Fruit fly (Drosophila melanogaster) whole organism, prepupa: ENCODE results near the gene stwl.

Experiments
- Blimp-1 ChIP-seq: fragments of 200-800 bp; sonication (Bioruptor generic); optimal IDR thresholded peaks from 3 replicates; lab custom pipeline; 2017; ENCODE audit warnings: missing biosample characterization, missing genetic modification characterization, mild to moderate bottlenecking, moderate library complexity, missing genetic modification reagents
- CG11294 ChIP-seq: fragments of 200-800 bp; sonication (Bioruptor generic); IDR thresholded peaks from 2 replicates; pipeline ENCODE4 v1.3.6; 2022; ENCODE audit warnings: missing biosample characterization, missing genetic modification characterization
- CG11762 ChIP-seq: fragments of 200-800 bp; sonication (Bioruptor generic); optimal IDR thresholded peaks from 3 replicates; lab custom pipeline; 2016; ENCODE audit warnings: missing biosample characterization, missing genetic modification characterization; ENCODE audit not compliant: insufficient read depth
- CG15336 ChIP-seq: fragments of 200-800 bp; sonication (Bioruptor generic); IDR thresholded peaks from 2 replicates; pipeline ENCODE4 v1.3.6; 2022; ENCODE audit warnings: missing biosample characterization, missing genetic modification characterization
- CG1621 ChIP-seq: fragments of 200-800 bp; sonication (Bioruptor generic); optimal IDR thresholded peaks from 3 replicates; lab custom pipeline; 2018; ENCODE audit warnings: missing biosample characterization, mild to moderate bottlenecking, missing genetic modification characterization
- CG16779 ChIP-seq: fragments of 200-800 bp; sonication (Bioruptor generic); optimal IDR thresholded peaks from 3 replicates; lab custom pipeline; 2017; ENCODE audit warnings: missing biosample characterization, mild to moderate bottlenecking, missing genetic modification characterization
- CG3032 ChIP-seq: fragments of 200-800 bp; optimal IDR thresholded peaks from 2 replicates; lab custom pipeline; 2019; ENCODE audit warnings: missing biosample characterization, mild to moderate bottlenecking, missing genetic modification characterization, moderate library complexity
- CG31627 ChIP-seq: fragments of 200-800 bp; sonication (Bioruptor generic); optimal IDR thresholded peaks from 3 replicates; lab custom pipeline; 2016; ENCODE audit warnings: missing biosample characterization, missing genetic modification characterization
- CG32006 ChIP-seq: fragments of 200-800 bp; sonication (Bioruptor generic); optimal IDR thresholded peaks from 3 replicates; lab custom pipeline; 2017; ENCODE audit warnings: missing biosample characterization, mild to moderate bottlenecking, missing genetic modification characterization
- CG34406 ChIP-seq: fragments of 200-800 bp; sonication (Bioruptor generic); optimal IDR thresholded peaks from 3 replicates; lab custom pipeline; 2016; ENCODE audit warnings: missing biosample characterization, missing genetic modification characterization
- CG3919 ChIP-seq: fragments of 200-800 bp; sonication (Bioruptor generic); optimal IDR thresholded peaks from 3 replicates; lab custom pipeline; 2016; ENCODE audit warnings: missing biosample characterization, missing genetic modification characterization
- CG4318 ChIP-seq: fragments of 200-800 bp; sonication (Bioruptor generic); optimal IDR thresholded peaks from 3 replicates; lab custom pipeline; 2017; ENCODE audit warnings: missing biosample characterization, mild to moderate bottlenecking, missing genetic modification characterization
- CG6163 ChIP-seq: fragments of 200-800 bp; sonication (Bioruptor generic); IDR thresholded peaks from 3 replicates; pipeline ENCODE4 v1.3.6; 2022; ENCODE audit warnings: missing biosample characterization, missing genetic modification characterization
- CG6792 ChIP-seq: fragments of 200-800 bp; sonication (Bioruptor generic); optimal IDR thresholded peaks from 3 replicates; lab custom pipeline; 2016; ENCODE audit warnings: missing biosample characterization, missing genetic modification characterization
- CG6808 ChIP-seq: fragments of 200-800 bp; sonication (Bioruptor generic); optimal IDR thresholded peaks from 3 replicates; lab custom pipeline; 2017; ENCODE audit warnings: missing biosample characterization, missing genetic modification characterization, mild to moderate bottlenecking, moderate library complexity, missing genetic modification reagents
- CG6854 ChIP-seq: fragments of 200-800 bp; sonication (Bioruptor generic); optimal IDR thresholded peaks from 2 replicates; lab custom pipeline; 2017; ENCODE audit warnings: missing biosample characterization, mild to moderate bottlenecking, missing genetic modification characterization
- CG7368 ChIP-seq: fragments of 200-800 bp; sonication (Bioruptor generic); optimal IDR thresholded peaks from 3 replicates; lab custom pipeline; 2016; ENCODE audit warnings: missing biosample characterization, missing genetic modification characterization
- CG8119 ChIP-seq: fragments of 200-800 bp; sonication (Bioruptor generic); IDR thresholded peaks from 3 replicates; pipeline ENCODE4 v1.3.6; 2022; ENCODE audit warnings: missing biosample characterization, missing genetic modification characterization
- CG8319 ChIP-seq: fragments of 200-800 bp; sonication (Bioruptor generic); optimal IDR thresholded peaks from 3 replicates; lab custom pipeline; 2016; ENCODE audit warnings: missing biosample characterization, missing genetic modification characterization
- CG8632 ChIP-seq: fragments of 200-800 bp; sonication (Bioruptor generic); optimal IDR thresholded peaks from 3 replicates; lab custom pipeline; 2016; ENCODE audit warnings: missing biosample characterization, missing genetic modification characterization
- CG9139 ChIP-seq: fragments of 200-800 bp; sonication (Bioruptor generic); optimal IDR thresholded peaks from 3 replicates; lab custom pipeline; 2017; ENCODE audit warnings: missing biosample characterization, mild to moderate bottlenecking, missing genetic modification characterization
- Eip78C ChIP-seq: fragments of 200-800 bp; sonication (Bioruptor generic); peaks from one replicate; lab custom pipeline; 2016; ENCODE audit warnings: missing biosample characterization, missing genetic modification characterization
- Eip93F ChIP-seq: fragments of 200-800 bp; sonication (Bioruptor generic); optimal IDR thresholded peaks from 2 replicates; lab custom pipeline; 2016; ENCODE audit warnings: missing biosample characterization, mild to moderate bottlenecking, missing genetic modification characterization
- Ets96B ChIP-seq: fragments of 200-800 bp; optimal IDR thresholded peaks from 2 replicates; lab custom pipeline; 2019; ENCODE audit warnings: missing biosample characterization, mild to moderate bottlenecking, missing genetic modification characterization, moderate library complexity
- Hr39 ChIP-seq: fragments of 200-800 bp; sonication (Bioruptor generic); optimal IDR thresholded peaks from 2 replicates; lab custom pipeline; 2016; ENCODE audit warnings: missing biosample characterization, missing genetic modification characterization
- Hr4 ChIP-seq: fragments of 200-800 bp; sonication (Bioruptor generic); optimal IDR thresholded peaks from 3 replicates; lab custom pipeline; 2016; ENCODE audit warnings: missing biosample characterization, missing genetic modification characterization
- Smox ChIP-seq: fragments of 200-800 bp; sonication (Bioruptor generic); optimal IDR thresholded peaks from 3 replicates; lab custom pipeline; 2016; ENCODE audit warnings: missing biosample characterization, missing genetic modification characterization
- Sox102F ChIP-seq: fragments of 200-800 bp; sonication (Bioruptor generic); optimal IDR thresholded peaks from 2 replicates; lab custom pipeline; 2016; ENCODE audit warnings: missing biosample characterization, mild to moderate bottlenecking, missing genetic modification characterization
- Sox14 ChIP-seq: fragments of 200-800 bp; sonication (Bioruptor generic); optimal IDR thresholded peaks from 3 replicates; lab custom pipeline; 2016; ENCODE audit warnings: missing biosample characterization, missing genetic modification characterization
- Sox15 ChIP-seq: fragments of 200-800 bp; sonication (Bioruptor generic); optimal IDR thresholded peaks from 3 replicates; lab custom pipeline; 2016; ENCODE audit warnings: missing biosample characterization, missing genetic modification characterization
- achi ChIP-seq: fragments of 200-800 bp; sonication (Bioruptor generic); optimal IDR thresholded peaks from 3 replicates; lab custom pipeline; 2016; ENCODE audit warnings: missing biosample characterization, missing genetic modification characterization
- acj6 ChIP-seq: fragments of 200-800 bp; sonication (Bioruptor generic); optimal IDR thresholded peaks from 3 replicates; lab custom pipeline; 2016; ENCODE audit warnings: missing biosample characterization, missing genetic modification characterization
- cyc ChIP-seq: fragments of 200-800 bp; sonication (Bioruptor generic); optimal IDR thresholded peaks from 3 replicates; lab custom pipeline; 2016; ENCODE audit warnings: missing biosample characterization, missing genetic modification characterization
- dac ChIP-seq: fragments of 200-800 bp; sonication (Bioruptor generic); optimal IDR thresholded peaks from 2 replicates; lab custom pipeline; 2017; ENCODE audit warnings: missing biosample characterization, mild to moderate bottlenecking, missing genetic modification characterization
- dsx ChIP-seq: fragments of 200-800 bp; optimal IDR thresholded peaks from 3 replicates; lab custom pipeline; 2019; ENCODE audit warnings: missing biosample characterization, mild to moderate bottlenecking, missing genetic modification characterization, moderate library complexity; ENCODE audit not compliant: poor library complexity, severe bottlenecking
- eg ChIP-seq: fragments of 200-800 bp; sonication (Bioruptor generic); IDR thresholded peaks from 3 replicates; pipeline ENCODE4 v1.3.6; 2022; ENCODE audit warnings: missing biosample characterization, missing genetic modification characterization
- esn ChIP-seq: fragments of 200-800 bp; sonication (Bioruptor generic); optimal IDR thresholded peaks from 2 replicates; lab custom pipeline; 2016; ENCODE audit warnings: missing biosample characterization, mild to moderate bottlenecking, missing genetic modification characterization, moderate library complexity
- fd59A ChIP-seq: fragments of 200-800 bp; sonication (Bioruptor generic); optimal IDR thresholded peaks from 2 replicates; lab custom pipeline; 2017; ENCODE audit warnings: missing biosample characterization, mild to moderate bottlenecking, missing genetic modification characterization, missing genetic modification reagents
- lz ChIP-seq: fragments of 200-800 bp; sonication (Bioruptor generic); optimal IDR thresholded peaks from 3 replicates; lab custom pipeline; 2016; ENCODE audit warnings: missing biosample characterization, missing genetic modification characterization
- net ChIP-seq: fragments of 200-800 bp; sonication (Bioruptor generic); optimal IDR thresholded peaks from 3 replicates; lab custom pipeline; 2016; ENCODE audit warnings: missing biosample characterization, missing genetic modification characterization
- pdm3 ChIP-seq: fragments of 200-800 bp; sonication (Bioruptor generic); optimal IDR thresholded peaks from 3 replicates; lab custom pipeline; 2016; ENCODE audit warnings: missing biosample characterization, missing genetic modification characterization
- salr ChIP-seq, 2 experiments: fragments of 200-800 bp; sonication (Bioruptor generic); optimal IDR thresholded peaks; 3 replicates each; lab custom pipeline; 2016 to 2018; ENCODE audit warnings: missing biosample characterization in 2 of 2, missing genetic modification characterization in 2 of 2, mild to moderate bottlenecking in 1 of 2
- spab ChIP-seq: fragments of 200-800 bp; sonication (Bioruptor generic); optimal IDR thresholded peaks from 2 replicates; lab custom pipeline; 2017; ENCODE audit warnings: missing biosample characterization, mild to moderate bottlenecking, missing genetic modification characterization, missing genetic modification reagents
- ss ChIP-seq, 2 experiments: fragments of 200-800 bp; sonication (Bioruptor generic); optimal IDR thresholded peaks; 2 replicates in 1 of 2; 3 replicates in 1 of 2; lab custom pipeline; 2017 to 2018; ENCODE audit warnings: mild to moderate bottlenecking in 2 of 2, missing biosample characterization in 2 of 2, missing genetic modification characterization in 2 of 2, moderate library complexity in 1 of 2
- topi ChIP-seq: fragments of 200-800 bp; sonication (Bioruptor generic); optimal IDR thresholded peaks from 3 replicates; lab custom pipeline; 2016; ENCODE audit warnings: missing biosample characterization, missing genetic modification characterization

stwl gene

DNA sequence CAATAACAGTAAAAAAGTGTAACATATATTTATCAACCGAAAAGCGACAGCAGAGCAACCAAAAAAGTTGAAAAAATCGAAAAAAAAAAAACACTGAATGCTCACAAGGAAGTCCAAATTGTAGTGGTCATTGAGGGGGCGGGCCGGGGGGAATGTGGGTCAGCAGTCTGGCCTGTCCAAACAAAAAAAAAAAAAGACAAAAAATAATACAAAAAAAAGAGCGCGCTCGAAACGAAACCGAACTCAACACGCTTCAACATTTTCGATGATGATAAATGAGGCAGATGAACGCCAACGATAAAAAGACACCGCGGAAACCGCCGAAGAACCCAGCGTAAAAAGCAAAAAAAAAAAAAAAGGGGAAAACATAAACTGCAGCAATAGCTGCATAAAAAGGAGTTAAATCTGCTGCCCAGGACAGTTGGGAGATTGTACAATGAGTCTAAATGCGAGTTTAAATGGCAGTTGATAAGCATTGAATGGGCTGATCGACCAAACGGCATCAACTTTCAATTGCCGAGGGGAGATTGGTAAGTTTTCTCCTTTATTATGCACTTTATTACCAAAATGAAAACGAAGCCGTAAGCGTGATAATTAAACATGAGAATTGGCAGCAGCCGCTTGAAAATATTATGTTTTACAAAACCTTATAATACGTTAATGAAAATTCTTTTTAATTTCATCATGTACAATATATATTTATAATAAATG is 46.4 kb upstream of the stwl start (continued):
- TF ChIP-seq CG1621 (tag; lab: Kevin White, UChicago) (no peak), Eip93F (GFP tag; lab: Kevin White, UChicago) (peak; percentile 0), CG6792 (peak; percentile 17), CG15336 (GFP tag; lab: Robert Waterston, UW) (peak; percentile 43), CG11762 (GFP tag; lab: Kevin White, UChicago) (no peak), CG6808 (GFP tag; lab: Kevin White, UChicago) (no peak), Blimp-1 (peak; percentile 67), Sox15 (GFP tag; lab: Kevin White, UChicago) (no peak), CG31627 (GFP tag; lab: Kevin White, UChicago) (no peak), spab (GFP tag; lab: Kevin White, UChicago) (no peak), esn (GFP tag; lab: Kevin White, UChicago) (peak; percentile 7), ss (GFP tag; optimal IDR thresholded peaks at IDR 0.05; lab: Kevin White, UChicago) (peak in 1 of 2 experiments; percentile 4), dsx (GFP tag; lab: Kevin White, UChicago) (no peak), pdm3 (GFP tag; lab: Kevin White, UChicago) (peak; percentile 31), Smox (GFP tag; lab: Kevin White, UChicago) (peak; percentile 25)

- TF ChIP-seq acj6 (GFP tag; lab: Kevin White, UChicago): no peak
- 0 out of 3 replicates have a peak, but pooled peaks have one; percentile 28 for TF ChIP-seq eg (GFP tag; lab: Robert Waterston, UW)
These were observed 45.0 kb upstream of the stwl start for dm6 chr3L:14454716-14455115.

- TF ChIP-seq lz (GFP tag; lab: Kevin White, UChicago): peak; percentile 65
- peak; percentile 66 for TF ChIP-seq Sox102F (GFP tag; lab: Kevin White, UChicago)
- TF ChIP-seq CG3919 (GFP tag; lab: Kevin White, UChicago): peak; percentile 24
- no peak for TF ChIP-seq spab (GFP tag; lab: Kevin White, UChicago)
- TF ChIP-seq CG11762 (GFP tag; lab: Kevin White, UChicago): no peak
- TF ChIP-seq CG8119 (GFP tag; lab: Robert Waterston, UW): no peak
- TF ChIP-seq acj6 (GFP tag; lab: Kevin White, UChicago): peak; percentile 29
- peak; percentile 32 for TF ChIP-seq CG34406 (GFP tag; lab: Kevin White, UChicago)
- no peak for TF ChIP-seq Hr4
- TF ChIP-seq CG11294 (GFP tag; lab: Robert Waterston, UW): no peak
- peak; percentile 58 for TF ChIP-seq CG31627 (GFP tag; lab: Kevin White, UChicago)
- TF ChIP-seq Ets96B (tag; lab: Kevin White, UChicago): no peak
- TF ChIP-seq CG6792: peak; percentile 24
- TF ChIP-seq Sox14 (GFP tag; lab: Kevin White, UChicago): peak; percentile 25
- no peak for TF ChIP-seq salr (GFP tag; optimal IDR thresholded peaks at IDR 0.05; lab: Kevin White, UChicago)
- TF ChIP-seq fd59A (GFP tag; lab: Kevin White, UChicago): no peak
- TF ChIP-seq ss (GFP tag; optimal IDR thresholded peaks at IDR 0.05; lab: Kevin White, UChicago): no peak
- TF ChIP-seq CG16779 (tag; lab: Kevin White, UChicago): no peak
- peak; percentile 19 for TF ChIP-seq CG7368 (GFP tag; lab: Kevin White, UChicago)
- TF ChIP-seq net: peak; percentile 35
- peak; percentile 74 for TF ChIP-seq esn (GFP tag; lab: Kevin White, UChicago)
- peak; percentile 53 for TF ChIP-seq cyc (GFP tag; lab: Kevin White, UChicago)
- TF ChIP-seq CG9139 (GFP tag; lab: Kevin White, UChicago): no peak
- no peak for TF ChIP-seq dac (GFP tag; lab: Kevin White, UChicago)
- no peak for TF ChIP-seq CG6163 (GFP tag; lab: Robert Waterston, UW)
- peak; percentile 68 for TF ChIP-seq Smox (GFP tag; lab: Kevin White, UChicago)
- TF ChIP-seq Blimp-1: peak; percentile 78
- TF ChIP-seq CG32006: no peak
- TF ChIP-seq Eip78C (GFP tag; lab: Kevin White, UChicago): peak; percentile 87
- peak; percentile 19 for TF ChIP-seq CG8632 (GFP tag; lab: Kevin White, UChicago)
- no peak for TF ChIP-seq CG6854
- no peak for TF ChIP-seq Eip93F (GFP tag; lab: Kevin White, UChicago)
- TF ChIP-seq achi: peak; percentile 26
- TF ChIP-seq Hr39 (GFP tag; lab: Kevin White, UChicago): peak; percentile 54
- no peak for TF ChIP-seq CG3032
- peak; percentile 73 for TF ChIP-seq topi (GFP tag; lab: Kevin White, UChicago)
- no peak for TF ChIP-seq CG4318 (GFP tag; lab: Kevin White, UChicago)
- no peak for TF ChIP-seq CG8319 (GFP tag; lab: Kevin White, UChicago)
- peak; percentile 33 for TF ChIP-seq pdm3 (GFP tag; lab: Kevin White, UChicago)
These were observed 43.5 kb upstream of the stwl start for dm6 chr3L:14453260-14453590.
